Fruit fly (Drosophila melanogaster) whole organism, prepupa: Measurements from ENCODE around the gene Mocs2A.
"Not testable (repeated sequence)": the region's sequence is repeated elsewhere in the genome, so short reads cannot be mapped to it uniquely, and the experiment has no call there.

ENCODE experiments used
- Blimp-1 ChIP-seq: fragments of 200-800 bp; sonication (Bioruptor generic); optimal IDR thresholded peaks from 3 replicates; lab custom pipeline; 2017; ENCODE audit warnings: missing biosample characterization, missing genetic modification characterization, mild to moderate bottlenecking, moderate library complexity, missing genetic modification reagents
- CG15336 ChIP-seq: fragments of 200-800 bp; sonication (Bioruptor generic); IDR thresholded peaks from 2 replicates; pipeline ENCODE4 v1.3.6; 2022; ENCODE audit warnings: missing biosample characterization, missing genetic modification characterization
- CG1621 ChIP-seq: fragments of 200-800 bp; sonication (Bioruptor generic); optimal IDR thresholded peaks from 3 replicates; lab custom pipeline; 2018; ENCODE audit warnings: missing biosample characterization, mild to moderate bottlenecking, missing genetic modification characterization
- CG32006 ChIP-seq: fragments of 200-800 bp; sonication (Bioruptor generic); optimal IDR thresholded peaks from 3 replicates; lab custom pipeline; 2017; ENCODE audit warnings: missing biosample characterization, mild to moderate bottlenecking, missing genetic modification characterization
- CG3919 ChIP-seq: fragments of 200-800 bp; sonication (Bioruptor generic); optimal IDR thresholded peaks from 3 replicates; lab custom pipeline; 2016; ENCODE audit warnings: missing biosample characterization, missing genetic modification characterization
- CG6276 ChIP-seq: fragments of 200-800 bp; sonication (Bioruptor generic); optimal IDR thresholded peaks from 2 replicates; lab custom pipeline; 2017; ENCODE audit warnings: missing biosample characterization, mild to moderate bottlenecking, missing genetic modification characterization
- CG6792 ChIP-seq: fragments of 200-800 bp; sonication (Bioruptor generic); optimal IDR thresholded peaks from 3 replicates; lab custom pipeline; 2016; ENCODE audit warnings: missing biosample characterization, missing genetic modification characterization
- CG6854 ChIP-seq: fragments of 200-800 bp; sonication (Bioruptor generic); optimal IDR thresholded peaks from 2 replicates; lab custom pipeline; 2017; ENCODE audit warnings: missing biosample characterization, mild to moderate bottlenecking, missing genetic modification characterization
- CG7368 ChIP-seq: fragments of 200-800 bp; sonication (Bioruptor generic); optimal IDR thresholded peaks from 3 replicates; lab custom pipeline; 2016; ENCODE audit warnings: missing biosample characterization, missing genetic modification characterization
- CG8119 ChIP-seq: fragments of 200-800 bp; sonication (Bioruptor generic); IDR thresholded peaks from 3 replicates; pipeline ENCODE4 v1.3.6; 2022; ENCODE audit warnings: missing biosample characterization, missing genetic modification characterization
- CG8319 ChIP-seq: fragments of 200-800 bp; sonication (Bioruptor generic); optimal IDR thresholded peaks from 3 replicates; lab custom pipeline; 2016; ENCODE audit warnings: missing biosample characterization, missing genetic modification characterization
- CG8632 ChIP-seq: fragments of 200-800 bp; sonication (Bioruptor generic); optimal IDR thresholded peaks from 3 replicates; lab custom pipeline; 2016; ENCODE audit warnings: missing biosample characterization, missing genetic modification characterization
- CG9139 ChIP-seq: fragments of 200-800 bp; sonication (Bioruptor generic); optimal IDR thresholded peaks from 3 replicates; lab custom pipeline; 2017; ENCODE audit warnings: missing biosample characterization, mild to moderate bottlenecking, missing genetic modification characterization
- Eip78C ChIP-seq: fragments of 200-800 bp; sonication (Bioruptor generic); peaks from one replicate; lab custom pipeline; 2016; ENCODE audit warnings: missing biosample characterization, missing genetic modification characterization
- Ets21C ChIP-seq: fragments of 200-800 bp; sonication (Bioruptor generic); optimal IDR thresholded peaks from 3 replicates; lab custom pipeline; 2016; ENCODE audit warnings: missing biosample characterization, missing genetic modification characterization
- Lpt ChIP-seq: fragments of 200-800 bp; sonication (Bioruptor generic); optimal IDR thresholded peaks from 3 replicates; lab custom pipeline; 2016; ENCODE audit warnings: missing biosample characterization, missing genetic modification characterization
- Smox ChIP-seq: fragments of 200-800 bp; sonication (Bioruptor generic); optimal IDR thresholded peaks from 3 replicates; lab custom pipeline; 2016; ENCODE audit warnings: missing biosample characterization, missing genetic modification characterization
- Sox102F ChIP-seq: fragments of 200-800 bp; sonication (Bioruptor generic); optimal IDR thresholded peaks from 2 replicates; lab custom pipeline; 2016; ENCODE audit warnings: missing biosample characterization, mild to moderate bottlenecking, missing genetic modification characterization
- Sox14 ChIP-seq: fragments of 200-800 bp; sonication (Bioruptor generic); optimal IDR thresholded peaks from 3 replicates; lab custom pipeline; 2016; ENCODE audit warnings: missing biosample characterization, missing genetic modification characterization
- cyc ChIP-seq: fragments of 200-800 bp; sonication (Bioruptor generic); optimal IDR thresholded peaks from 3 replicates; lab custom pipeline; 2016; ENCODE audit warnings: missing biosample characterization, missing genetic modification characterization
- dac ChIP-seq: fragments of 200-800 bp; sonication (Bioruptor generic); optimal IDR thresholded peaks from 2 replicates; lab custom pipeline; 2017; ENCODE audit warnings: missing biosample characterization, mild to moderate bottlenecking, missing genetic modification characterization
- esn ChIP-seq: fragments of 200-800 bp; sonication (Bioruptor generic); optimal IDR thresholded peaks from 2 replicates; lab custom pipeline; 2016; ENCODE audit warnings: missing biosample characterization, mild to moderate bottlenecking, missing genetic modification characterization, moderate library complexity
- fd85E ChIP-seq: fragments of 200-800 bp; sonication (Bioruptor generic); optimal IDR thresholded peaks from 3 replicates; lab custom pipeline; 2016; ENCODE audit warnings: missing biosample characterization, missing genetic modification characterization
- fkh ChIP-seq: fragments of 200-800 bp; sonication (Bioruptor generic); optimal IDR thresholded peaks from 3 replicates; lab custom pipeline; 2017; ENCODE audit warnings: missing biosample characterization, mild to moderate bottlenecking, missing genetic modification characterization, moderate library complexity
- lz ChIP-seq: fragments of 200-800 bp; sonication (Bioruptor generic); optimal IDR thresholded peaks from 3 replicates; lab custom pipeline; 2016; ENCODE audit warnings: missing biosample characterization, missing genetic modification characterization
- ss ChIP-seq, 2 experiments: fragments of 200-800 bp; sonication (Bioruptor generic); optimal IDR thresholded peaks; 2 replicates in 1 of 2; 3 replicates in 1 of 2; lab custom pipeline; 2017 to 2018; ENCODE audit warnings: mild to moderate bottlenecking in 2 of 2, missing biosample characterization in 2 of 2, missing genetic modification characterization in 2 of 2, moderate library complexity in 1 of 2
- svp ChIP-seq: fragments of 200-800 bp; sonication (Bioruptor generic); peaks from one replicate; lab custom pipeline; 2016; ENCODE audit warnings: missing biosample characterization, missing genetic modification characterization
- topi ChIP-seq: fragments of 200-800 bp; sonication (Bioruptor generic); optimal IDR thresholded peaks from 3 replicates; lab custom pipeline; 2016; ENCODE audit warnings: missing biosample characterization, missing genetic modification characterization
- vri ChIP-seq: fragments of 200-800 bp; sonication (Bioruptor generic); optimal IDR thresholded peaks from 3 replicates; lab custom pipeline; 2016; ENCODE audit warnings: missing biosample characterization, mild to moderate bottlenecking, missing genetic modification characterization

The Mocs2A gene

DNA sequence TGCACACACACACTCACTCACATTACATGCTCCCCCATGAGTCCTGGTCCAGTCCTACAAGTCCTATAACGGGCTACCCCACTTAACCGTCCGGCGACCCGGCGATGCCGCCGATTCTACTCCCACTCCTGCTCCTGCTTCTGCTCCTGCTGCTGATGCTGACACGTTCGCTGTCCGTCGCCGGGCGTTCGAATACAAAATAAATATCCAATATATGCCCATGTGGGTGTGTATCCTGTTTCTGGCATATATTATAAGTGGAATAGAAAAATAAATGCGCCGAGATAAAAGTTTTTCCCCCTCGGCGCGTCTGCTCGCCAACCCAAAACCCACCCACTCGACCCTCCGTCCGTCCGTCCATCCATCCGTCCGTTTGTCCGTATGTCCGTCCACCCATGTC, 39.6 kb upstream of the Mocs2A start:
- no peak for TF ChIP-seq CG6276 (GFP tag; lab: Kevin White, UChicago)
- TF ChIP-seq esn (GFP tag; lab: Kevin White, UChicago): no peak
- no peak for TF ChIP-seq CG6792 (GFP tag; lab: Kevin White, UChicago)
- TF ChIP-seq fkh: no peak
- no peak for TF ChIP-seq CG9139 (GFP tag; lab: Kevin White, UChicago)
- TF ChIP-seq Ets21C (GFP tag; lab: Kevin White, UChicago): no peak

DNA sequence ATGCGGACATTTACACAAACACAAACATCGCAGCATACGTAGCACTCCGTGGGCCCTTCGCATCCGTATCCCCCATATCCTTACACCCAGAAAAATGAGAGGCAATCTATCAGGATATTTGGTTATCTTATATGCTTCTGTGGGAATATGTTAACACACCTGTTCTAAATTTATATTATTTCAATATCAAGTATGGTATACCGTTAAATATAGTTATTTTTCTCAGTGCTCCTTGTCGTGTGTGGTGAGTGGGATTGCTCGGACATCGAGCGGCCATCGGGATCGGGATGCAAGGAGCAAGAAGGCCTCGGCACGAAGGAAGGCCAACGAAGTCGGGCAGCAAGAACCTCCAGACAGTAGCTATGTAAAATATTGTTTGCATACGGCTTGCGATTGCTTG, 34.4 kb upstream of the Mocs2A start:
- TF ChIP-seq Smox (GFP tag; lab: Kevin White, UChicago): no peak
- peak; percentile 60 for TF ChIP-seq Eip78C (GFP tag; lab: Kevin White, UChicago)
- TF ChIP-seq svp: peak; percentile 13
- no peak for TF ChIP-seq vri (GFP tag; lab: Kevin White, UChicago)
- TF ChIP-seq topi (GFP tag; lab: Kevin White, UChicago): no peak
- no peak for TF ChIP-seq Lpt
- TF ChIP-seq CG15336 (GFP tag; lab: Robert Waterston, UW): no peak

DNA sequence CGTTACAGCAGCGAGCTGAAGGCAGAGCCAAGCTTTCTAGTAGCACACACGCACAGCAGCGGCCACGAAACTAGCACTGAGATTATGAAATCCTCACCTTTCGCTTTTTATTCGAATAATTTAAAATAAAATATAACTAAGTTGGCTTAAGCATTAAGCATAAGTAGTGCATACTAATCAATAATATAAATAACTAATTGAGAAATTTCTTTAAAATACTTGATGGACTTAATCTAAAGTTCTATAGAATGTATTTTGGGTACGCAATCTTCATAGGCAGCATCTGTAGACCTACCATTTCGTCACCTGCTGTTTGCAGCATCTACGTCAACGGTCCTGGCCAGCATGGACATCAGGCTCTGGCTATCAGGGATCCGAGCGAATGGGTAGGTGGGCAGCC, 25.2 kb upstream of the Mocs2A start:
- TF ChIP-seq lz (GFP tag; lab: Kevin White, UChicago) (no peak), CG8319 (GFP tag; lab: Kevin White, UChicago) (no peak), Eip78C (GFP tag; lab: Kevin White, UChicago) (peak; percentile 27), Sox102F (GFP tag; lab: Kevin White, UChicago) (no peak), CG32006 (GFP tag; lab: Kevin White, UChicago) (peak; percentile 2), svp (peak; percentile 15), Sox14 (no peak), CG3919 (GFP tag; lab: Kevin White, UChicago) (no peak)

DNA sequence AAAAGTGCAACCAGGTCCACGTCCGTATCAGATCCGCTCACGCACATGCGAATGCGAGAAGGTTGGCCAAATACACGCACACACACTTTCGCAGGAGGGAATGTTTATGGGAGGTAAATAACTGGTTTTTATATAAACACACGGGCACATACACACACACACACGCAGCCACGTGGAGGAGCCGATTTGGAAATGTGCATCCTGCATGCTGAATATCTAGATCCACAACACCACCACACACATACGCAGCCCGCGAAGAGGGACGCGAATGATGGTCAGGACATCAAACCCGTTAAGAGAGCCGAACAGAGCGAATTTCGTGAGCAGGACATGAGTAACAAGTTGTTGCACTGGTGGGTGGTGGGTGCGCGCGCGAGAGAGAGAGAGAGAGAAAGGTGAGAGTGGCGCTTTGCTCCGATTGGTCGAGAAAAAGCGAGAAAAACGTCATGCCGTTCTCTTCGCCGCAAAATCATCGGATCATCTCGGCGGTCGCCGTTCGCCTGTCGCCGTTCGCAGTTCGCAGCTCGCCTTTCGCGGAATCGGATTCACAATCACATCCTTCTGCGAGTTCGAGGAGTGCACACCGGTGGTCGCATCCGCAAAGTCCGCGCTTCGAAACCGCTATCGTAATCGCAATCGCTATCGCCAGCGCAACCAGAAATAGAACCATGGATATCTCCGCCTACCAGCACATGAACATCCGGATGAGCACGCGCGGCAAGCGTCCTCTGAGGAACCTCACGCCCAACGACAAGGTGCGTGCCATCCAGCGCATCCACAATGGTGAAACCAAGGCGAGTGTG, 10.6 kb upstream of the Mocs2A start, which contains the start of gene danr:
TSS of gene danr (plus strand) at position 508 of the 803 bp plus-strand sequence.
- no peak for TF ChIP-seq CG3919 (GFP tag; lab: Kevin White, UChicago)
- TF ChIP-seq Eip78C (GFP tag; lab: Kevin White, UChicago): peak; percentile 59
- TF ChIP-seq dac: no peak
- TF ChIP-seq ss (GFP tag; optimal IDR thresholded peaks at IDR 0.05; lab: Kevin White, UChicago): peak in 1 of 2 experiments; percentile 69
- no peak for TF ChIP-seq CG15336 (GFP tag; lab: Robert Waterston, UW)
- no peak for TF ChIP-seq CG8632 (GFP tag; lab: Kevin White, UChicago)
- peak; percentile 47 for TF ChIP-seq CG1621
- no peak for TF ChIP-seq CG7368 (GFP tag; lab: Kevin White, UChicago)
- no peak for TF ChIP-seq CG8119
- peak; percentile 31 for TF ChIP-seq CG6854 (GFP tag; lab: Kevin White, UChicago)
- TF ChIP-seq, all 60 proteins: peak for 4

DNA sequence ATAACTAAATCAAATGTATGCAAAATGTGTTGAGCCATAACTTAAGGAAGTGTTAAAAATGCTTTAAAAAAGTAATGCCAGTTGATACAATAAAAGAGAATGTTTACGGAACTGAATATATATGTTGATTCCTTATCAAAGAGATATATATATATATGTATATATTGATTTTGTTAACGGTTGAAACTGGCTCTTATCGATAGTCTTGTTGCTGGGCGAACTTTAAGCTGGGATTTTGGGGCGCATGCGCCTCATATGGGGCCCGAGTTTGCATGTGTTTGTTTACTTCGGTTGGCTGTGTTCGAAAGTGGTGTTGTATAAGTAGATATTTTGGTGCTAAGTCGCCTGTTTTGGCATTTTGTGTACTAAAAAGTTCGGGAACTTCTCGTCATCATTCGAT, 3.9 kb upstream of the Mocs2A start, which contains the start of gene Bili:
TSS of gene Bili (plus strand) at position 265 of the 400 bp plus-strand sequence.
- not testable (repeated sequence) for TF ChIP-seq cyc, Blimp-1, esn (GFP tag; lab: Kevin White, UChicago)
- TF ChIP-seq, all 60 proteins: peak for 0; not testable (repeated sequence) for 60

DNA sequence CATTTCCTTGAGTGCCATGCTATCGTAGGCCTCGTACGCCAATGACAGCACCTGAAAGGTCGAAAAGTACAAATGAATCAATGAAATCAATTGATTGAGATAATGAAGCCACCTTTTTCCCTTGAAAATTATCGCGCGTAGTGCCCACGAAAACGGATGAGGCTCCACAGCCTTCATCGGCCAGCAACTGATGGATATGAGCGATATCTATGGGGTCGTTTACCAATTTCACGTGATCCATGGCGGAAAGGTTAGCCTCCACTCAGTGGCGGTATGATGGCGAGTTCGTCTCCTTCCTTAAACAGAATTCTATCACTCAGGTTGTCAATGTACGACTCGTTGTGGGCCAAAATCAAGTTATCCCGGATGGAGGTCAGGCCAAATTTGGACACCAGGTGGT, 336 bp downstream of the Mocs2A start:
- TF ChIP-seq fd85E (GFP tag; lab: Kevin White, UChicago): no peak
- TF ChIP-seq svp: peak; percentile 54
